Worm (Caenorhabditis elegans): ENCODE results near the gene F58B4.7.

Gene F58B4.7

DNA sequence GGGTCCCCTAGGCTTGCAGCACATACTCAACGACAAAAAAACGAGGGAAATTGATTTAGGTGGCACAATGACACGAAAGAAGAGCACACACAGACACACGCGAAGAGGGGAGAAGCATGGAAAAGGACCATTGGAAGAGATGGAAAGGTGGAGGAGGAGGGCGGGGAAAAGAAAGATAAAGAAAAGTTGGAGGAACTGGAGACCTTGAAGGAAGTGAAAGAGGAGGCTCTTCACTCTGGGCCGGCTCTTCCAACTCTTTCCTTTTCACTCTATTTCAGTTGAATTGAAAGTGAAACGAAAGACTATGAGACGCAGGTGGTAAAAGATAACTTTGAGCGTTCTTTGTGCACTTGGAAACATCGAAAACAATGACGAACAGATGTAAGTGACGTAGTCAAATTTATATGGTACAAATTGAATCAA, 38.3 kb upstream of the F58B4.7 start (continued):
- peak; percentile 84 for TF ChIP-seq hlh-11 (tag; optimal IDR thresholded peaks at IDR 0.05)
- no peak for TF ChIP-seq gei-8 (GFP tag; optimal IDR thresholded peaks at IDR 0.05)
- peak; percentile 89 for TF ChIP-seq fkh-10 (GFP tag; optimal IDR thresholded peaks at IDR 0.05)
- no peak for TF ChIP-seq aha-1 (tag)
- TF ChIP-seq F37D6.2 (tag; optimal IDR thresholded peaks at IDR 0.05), result peak; percentile 60
- TF ChIP-seq lim-7 (GFP tag; IDR thresholded peaks at IDR 0.05), result no peak
- TF ChIP-seq mxl-3 (GFP tag; optimal IDR thresholded peaks at IDR 0.05), result peak; percentile 29
- TF ChIP-seq ceh-62 (tag; optimal IDR thresholded peaks at IDR 0.05), result no peak
- TF ChIP-seq dpl-1 (GFP tag; optimal IDR thresholded peaks at IDR 0.05), result peak; percentile 6
- peak; percentile 60 for TF ChIP-seq lin-38 (GFP tag; IDR thresholded peaks at IDR 0.05)
- peak; percentile 28 for TF ChIP-seq nhr-28 (tag; optimal IDR thresholded peaks at IDR 0.05)
- peak; percentile 40 for TF ChIP-seq nhr-48 (tag; optimal IDR thresholded peaks at IDR 0.05)
- peak; percentile 68 for TF ChIP-seq ces-1 (GFP tag; optimal IDR thresholded peaks at IDR 0.05)
- peak; percentile 56 for TF ChIP-seq ceh-20 (GFP tag; IDR thresholded peaks at IDR 0.05)
- no peak for TF ChIP-seq ceh-32 (tag; optimal IDR thresholded peaks at IDR 0.05; ENCODE audit: poor library complexity)
- no peak for TF ChIP-seq ZK337.2 (GFP tag; IDR thresholded peaks at IDR 0.05)
- TF ChIP-seq nhr-41 (GFP tag; IDR thresholded peaks at IDR 0.05), result 0 out of 2 replicates have a peak, but pooled peaks have one; percentile 32
- peak; percentile 25 for TF ChIP-seq T20F7.1 (GFP tag; optimal IDR thresholded peaks at IDR 0.05)
- TF ChIP-seq mes-2 (tag; optimal IDR thresholded peaks at IDR 0.05; ENCODE audit: poor library complexity, severe bottlenecking), result peak; percentile 7
- TF ChIP-seq egl-43 (GFP tag; IDR thresholded peaks at IDR 0.05), result 0 out of 2 replicates have a peak, but pooled peaks have one; percentile 50
- peak in 1 of 2 experiments; percentile 66 for TF ChIP-seq hif-1 (tag; optimal IDR thresholded peaks at IDR 0.05)
- TF ChIP-seq lin-1 (GFP tag; IDR thresholded peaks at IDR 0.05), result no peak
- no peak for TF ChIP-seq zip-11 (GFP tag; IDR thresholded peaks at IDR 0.05)
- TF ChIP-seq mep-1 (tag; optimal IDR thresholded peaks at IDR 0.05), result peak; percentile 60
- no peak for TF ChIP-seq daf-12 (tag; optimal IDR thresholded peaks at IDR 0.05)
- peak; percentile 12 for TF ChIP-seq zag-1 (tag; optimal IDR thresholded peaks at IDR 0.05)

DNA sequence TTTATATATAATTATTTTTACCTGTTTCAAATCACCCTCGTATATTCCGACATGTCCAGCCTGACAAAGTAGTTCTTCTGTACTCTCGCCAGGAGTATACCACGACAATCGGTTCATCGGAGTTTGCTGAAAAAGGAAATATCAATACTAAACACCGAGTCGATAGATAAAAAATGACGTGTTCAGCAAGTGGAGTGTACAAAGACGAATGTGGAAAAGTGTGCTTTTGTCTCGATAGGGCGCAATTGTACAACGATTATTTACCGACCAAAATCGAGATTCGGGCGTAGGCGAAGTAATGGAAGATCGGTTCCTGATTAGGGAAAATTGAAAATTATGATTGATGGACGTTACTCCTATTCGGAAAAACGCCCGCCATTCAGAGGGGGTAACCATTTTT, 37.4 kb upstream of the F58B4.7 start, which contains the start of gene vps-36:
TSS of gene vps-36 (minus strand) at position 126 of the 400 bp plus-strand sequence.
- no peak for TF ChIP-seq egl-43 (GFP tag; IDR thresholded peaks at IDR 0.05)
- TF ChIP-seq dve-1 (tag; optimal IDR thresholded peaks at IDR 0.05; ENCODE audit: insufficient read depth), result peak; percentile 29
- TF ChIP-seq T20F7.1 (GFP tag; optimal IDR thresholded peaks at IDR 0.05), result peak; percentile 36
- peak; percentile 77 for TF ChIP-seq dmd-6 (GFP tag; IDR thresholded peaks at IDR 0.05)
- TF ChIP-seq arid-1 (GFP tag; conservative IDR thresholded peaks at IDR 0.05), result no peak
- TF ChIP-seq mes-2 (tag; optimal IDR thresholded peaks at IDR 0.05; ENCODE audit: poor library complexity, severe bottlenecking), result peak; percentile 55
- no peak for TF ChIP-seq ceh-20 (GFP tag; IDR thresholded peaks at IDR 0.05)
- peak; percentile 59 for TF ChIP-seq hlh-11 (tag; optimal IDR thresholded peaks at IDR 0.05)
- TF ChIP-seq lin-38 (GFP tag; IDR thresholded peaks at IDR 0.05), result peak; percentile 37
- peak; percentile 39 for TF ChIP-seq lin-13 (GFP tag; optimal IDR thresholded peaks at IDR 0.05)
- no peak for TF ChIP-seq lim-7 (GFP tag; IDR thresholded peaks at IDR 0.05)
- TF ChIP-seq nhr-237 (tag; optimal IDR thresholded peaks at IDR 0.05), result no peak
- no peak for TF ChIP-seq pha-4 (GFP tag; IDR thresholded peaks at IDR 0.05)
- TF ChIP-seq pha-4 (tag; optimal IDR thresholded peaks at IDR 0.05), result peak; percentile 27
- TF ChIP-seq nhr-28 (tag; optimal IDR thresholded peaks at IDR 0.05), result peak; percentile 96
- TF ChIP-seq nhr-77 (tag; optimal IDR thresholded peaks at IDR 0.05), result peak; percentile 14
- TF ChIP-seq daf-16 (GFP tag; optimal IDR thresholded peaks at IDR 0.05), result no peak
- peak; percentile 64 for TF ChIP-seq daf-16 (tag; optimal IDR thresholded peaks at IDR 0.05)
- peak; percentile 57 for TF ChIP-seq pqm-1 (tag; optimal IDR thresholded peaks at IDR 0.05)
- no peak for TF ChIP-seq php-3 (GFP tag; IDR thresholded peaks at IDR 0.05)
- peak; percentile 31 for TF ChIP-seq mep-1 (tag; optimal IDR thresholded peaks at IDR 0.05)
- peak; percentile 9 for TF ChIP-seq mxl-3 (GFP tag; optimal IDR thresholded peaks at IDR 0.05)
